Fruit fly (Drosophila melanogaster) whole organism, embryonic: ENCODE results near the gene FipoQ.
A peak's percentile ranks its signal among the peaks of the same experiment; 100 is the strongest.

Source experiments
- Abd-B ChIP-seq: fragments of 200-800 bp; sonication (Bioruptor generic); optimal IDR thresholded peaks from 2 replicates; lab custom pipeline; 2018; ENCODE audit warnings: missing biosample characterization, mild to moderate bottlenecking, missing genetic modification characterization, moderate library complexity
- CG10267 ChIP-seq: fragments of 200-800 bp; sonication (Bioruptor generic); optimal IDR thresholded peaks from 2 replicates; lab custom pipeline; 2018; ENCODE audit warnings: missing biosample characterization, mild to moderate bottlenecking, missing genetic modification characterization, moderate library complexity
- CG10979 ChIP-seq: fragments of 200-800 bp; sonication (Bioruptor generic); optimal IDR thresholded peaks from 2 replicates; lab custom pipeline; 2018; ENCODE audit warnings: missing biosample characterization, mild to moderate bottlenecking, missing genetic modification characterization, moderate library complexity
- CG11456 ChIP-seq: fragments of 200-800 bp; sonication (Bioruptor generic); IDR thresholded peaks from 3 replicates; pipeline ENCODE4 v1.3.6; 2022; ENCODE audit warnings: missing biosample characterization, missing genetic modification characterization
- CG14710 ChIP-seq: fragments of 200-800 bp; sonication (Bioruptor generic); optimal IDR thresholded peaks from 3 replicates; lab custom pipeline; 2019; ENCODE audit warnings: missing biosample characterization, mild to moderate bottlenecking, missing genetic modification characterization, moderate library complexity
- CG1529 ChIP-seq: fragments of 200-800 bp; sonication (Bioruptor generic); optimal IDR thresholded peaks from 3 replicates; lab custom pipeline; 2018; ENCODE audit warnings: missing biosample characterization, missing genetic modification characterization
- CG15479 ChIP-seq: fragments of 200-800 bp; sonication (Bioruptor generic); optimal IDR thresholded peaks from 3 replicates; lab custom pipeline; 2019; ENCODE audit warnings: missing biosample characterization, mild to moderate bottlenecking, missing genetic modification characterization, moderate library complexity
- CG1603 ChIP-seq: fragments of 200-800 bp; sonication (Bioruptor generic); optimal IDR thresholded peaks from 2 replicates; lab custom pipeline; 2019; ENCODE audit warnings: missing biosample characterization, mild to moderate bottlenecking, missing genetic modification characterization, moderate library complexity
- CG1647 ChIP-seq: fragments of 200-800 bp; sonication (Bioruptor generic); optimal IDR thresholded peaks from 3 replicates; lab custom pipeline; 2016; ENCODE audit warnings: missing biosample characterization, missing genetic modification characterization
- CG17361 ChIP-seq: fragments of 200-800 bp; sonication (Bioruptor generic); IDR thresholded peaks from 3 replicates; pipeline ENCODE4 v1.3.6; 2022; ENCODE audit warnings: missing biosample characterization, missing genetic modification characterization
- CG1832 ChIP-seq: fragments of 200-800 bp; sonication (Bioruptor generic); optimal IDR thresholded peaks from 2 replicates; lab custom pipeline; 2017; ENCODE audit warnings: missing biosample characterization, mild to moderate bottlenecking, missing genetic modification characterization, inconsistent platforms
- CG2712 ChIP-seq: fragments of 200-800 bp; optimal IDR thresholded peaks from 3 replicates; lab custom pipeline; 2019; ENCODE audit warnings: missing biosample characterization, mild to moderate bottlenecking, missing genetic modification characterization, moderate library complexity
- CG2889 ChIP-seq: fragments of 200-800 bp; sonication (Bioruptor generic); IDR thresholded peaks from 3 replicates; pipeline ENCODE4 v1.3.6; 2022; ENCODE audit warnings: missing biosample characterization, missing genetic modification characterization
- CG33213 ChIP-seq: fragments of 200-800 bp; sonication (Bioruptor generic); optimal IDR thresholded peaks from 3 replicates; lab custom pipeline; 2016; ENCODE audit warnings: missing biosample characterization, missing genetic modification characterization
- CG34224 ChIP-seq: fragments of 200-800 bp; sonication (Bioruptor generic); IDR thresholded peaks from 3 replicates; pipeline ENCODE4 v1.3.6; 2022; ENCODE audit warnings: missing biosample characterization, missing genetic modification characterization; ENCODE audit not compliant: partially characterized antibody
- CG43689 ChIP-seq: fragments of 200-800 bp; sonication (Bioruptor generic); IDR thresholded peaks from 2 replicates; pipeline ENCODE4 v1.3.6; 2022; ENCODE audit warnings: missing biosample characterization, missing genetic modification characterization
- CG4404 ChIP-seq: fragments of 200-800 bp; sonication (Bioruptor generic); IDR thresholded peaks from 2 replicates; pipeline ENCODE4 v1.3.6; 2022; ENCODE audit warnings: missing biosample characterization, missing genetic modification characterization
- CG6765 ChIP-seq: fragments of 200-800 bp; sonication (Bioruptor generic); optimal IDR thresholded peaks from 3 replicates; lab custom pipeline; 2017; ENCODE audit warnings: missing biosample characterization, mild to moderate bottlenecking, missing genetic modification characterization
- CG6854 ChIP-seq: fragments of 200-800 bp; sonication (Bioruptor generic); optimal IDR thresholded peaks from 3 replicates; lab custom pipeline; 2017; ENCODE audit warnings: missing biosample characterization, mild to moderate bottlenecking, missing genetic modification characterization
- CG7839 ChIP-seq: fragments of 200-800 bp; sonication (Bioruptor generic); optimal IDR thresholded peaks from 3 replicates; lab custom pipeline; 2018; ENCODE audit warnings: missing biosample characterization, mild to moderate bottlenecking, missing genetic modification characterization, moderate library complexity
- CG8359 ChIP-seq: fragments of 200-800 bp; sonication (Bioruptor generic); optimal IDR thresholded peaks from 2 replicates; lab custom pipeline; 2017; ENCODE audit warnings: missing biosample characterization, mild to moderate bottlenecking, missing genetic modification characterization, borderline replicate concordance
- CG9727 ChIP-seq: fragments of 200-800 bp; sonication (Bioruptor generic); optimal IDR thresholded peaks from 3 replicates; lab custom pipeline; 2017; ENCODE audit warnings: missing biosample characterization, mild to moderate bottlenecking, missing genetic modification characterization
- D ChIP-seq, 2 experiments: fragments of 200-800 bp in 1 of 2; fragments of >200 bp in 1 of 2; sonication (Bioruptor generic) in 1 of 2; optimal IDR thresholded peaks; 2 replicates in 1 of 2; 3 replicates in 1 of 2; lab custom pipeline; 2017; ENCODE audit warnings: mild to moderate bottlenecking in 1 of 2, missing biosample characterization in 1 of 2, missing genetic modification characterization in 1 of 2, missing genetic modification reagents in 1 of 2
- Doc3 ChIP-seq: fragments of 200-800 bp; sonication (Bioruptor generic); IDR thresholded peaks from 3 replicates; pipeline ENCODE4 v1.3.6; 2022; ENCODE audit warnings: missing biosample characterization, missing genetic modification characterization; ENCODE audit not compliant: partially characterized antibody
- Elba2 ChIP-seq: fragments of 200-800 bp; sonication (Bioruptor generic); optimal IDR thresholded peaks from 3 replicates; lab custom pipeline; 2016; ENCODE audit warnings: missing biosample characterization, missing genetic modification characterization
- Ets65A ChIP-seq: fragments of 200-800 bp; sonication (Bioruptor generic); peaks from one replicate; lab custom pipeline; 2016; ENCODE audit warnings: missing biosample characterization, missing genetic modification characterization
- Rx ChIP-seq: fragments of 200-800 bp; sonication (Bioruptor generic); IDR thresholded peaks from 2 replicates; pipeline ENCODE4 v1.3.6; 2022; ENCODE audit warnings: missing biosample characterization, missing genetic modification characterization
- ac ChIP-seq: fragments of 200-800 bp; sonication (Bioruptor generic); optimal IDR thresholded peaks from 3 replicates; lab custom pipeline; 2017; ENCODE audit warnings: missing biosample characterization, mild to moderate bottlenecking, missing genetic modification characterization
- bsh ChIP-seq, 2 experiments: fragments of 200-800 bp; sonication (Bioruptor generic); optimal IDR thresholded peaks; 2 replicates each; lab custom pipeline; 2017 to 2018; ENCODE audit warnings: mild to moderate bottlenecking in 2 of 2, missing biosample characterization in 2 of 2, missing genetic modification characterization in 2 of 2, moderate library complexity in 1 of 2
- cad ChIP-seq: fragments of >200 bp; optimal IDR thresholded peaks from 2 replicates; lab custom pipeline; 2017; ENCODE audit warnings: missing biosample characterization, missing genetic modification characterization
- ci ChIP-seq: fragments of 200-800 bp; sonication (Bioruptor generic); IDR thresholded peaks from 3 replicates; pipeline ENCODE4 v1.3.6; 2022; ENCODE audit warnings: missing biosample characterization, missing genetic modification characterization
- croc ChIP-seq: fragments of 200-800 bp; sonication (Bioruptor generic); conservative IDR thresholded peaks from 3 replicates; pipeline ENCODE4 v1.3.6; 2022; ENCODE audit warnings: missing biosample characterization, missing genetic modification characterization
- emc ChIP-seq: fragments of 200-800 bp; sonication (Bioruptor generic); optimal IDR thresholded peaks from 2 replicates; lab custom pipeline; 2016; ENCODE audit warnings: missing biosample characterization, missing genetic modification characterization
- grau ChIP-seq: fragments of 200-800 bp; optimal IDR thresholded peaks from 3 replicates; lab custom pipeline; 2019; ENCODE audit warnings: missing biosample characterization, mild to moderate bottlenecking, missing genetic modification characterization, moderate library complexity
- ham ChIP-seq: fragments of 200-800 bp; sonication (Bioruptor generic); IDR thresholded peaks from 2 replicates; pipeline ENCODE4 v1.3.6; 2022; ENCODE audit warnings: missing biosample characterization, missing genetic modification characterization
- phol ChIP-seq: fragments of 200-800 bp; sonication (Bioruptor generic); optimal IDR thresholded peaks from 3 replicates; lab custom pipeline; 2018; ENCODE audit warnings: missing biosample characterization, mild to moderate bottlenecking, missing genetic modification characterization, moderate library complexity
- prd ChIP-seq, 3 experiments: fragments of >200 bp in 2 of 3; fragments of 200-800 bp in 1 of 3; sonication (Bioruptor generic) in 1 of 3; optimal IDR thresholded peaks in 2 of 3; IDR thresholded peaks in 1 of 3; 2 replicates in 2 of 3; 3 replicates in 1 of 3; pipeline versions ENCODE4 v1.3.6 to Lab custom; 2017 to 2022; ENCODE audit warnings: missing biosample characterization in 1 of 3, missing genetic modification characterization in 1 of 3
- ranshi ChIP-seq: fragments of 200-800 bp; sonication (Bioruptor generic); IDR thresholded peaks from 2 replicates; pipeline ENCODE4 v1.3.6; 2022; ENCODE audit warnings: missing biosample characterization, missing genetic modification characterization
- shn ChIP-seq: fragments of 200-800 bp; sonication (Bioruptor generic); optimal IDR thresholded peaks from 3 replicates; lab custom pipeline; 2016; ENCODE audit warnings: missing biosample characterization, missing genetic modification characterization
- tin ChIP-seq: fragments of 200-800 bp; sonication (Bioruptor generic); optimal IDR thresholded peaks from 3 replicates; lab custom pipeline; 2016; ENCODE audit warnings: missing biosample characterization, missing genetic modification characterization
- twi ChIP-seq: fragments of 200-800 bp; optimal IDR thresholded peaks from 2 replicates; lab custom pipeline; 2019; ENCODE audit warnings: missing biosample characterization, mild to moderate bottlenecking, missing genetic modification characterization, moderate library complexity
- unpg ChIP-seq: fragments of 200-800 bp; sonication (Bioruptor generic); optimal IDR thresholded peaks from 3 replicates; lab custom pipeline; 2018; ENCODE audit warnings: missing biosample characterization, mild to moderate bottlenecking, missing genetic modification characterization, moderate library complexity
- zen ChIP-seq: fragments of 200-800 bp; sonication (Bioruptor generic); optimal IDR thresholded peaks from 3 replicates; lab custom pipeline; 2018; ENCODE audit warnings: missing biosample characterization, mild to moderate bottlenecking, missing genetic modification characterization, moderate library complexity

Gene FipoQ

DNA sequence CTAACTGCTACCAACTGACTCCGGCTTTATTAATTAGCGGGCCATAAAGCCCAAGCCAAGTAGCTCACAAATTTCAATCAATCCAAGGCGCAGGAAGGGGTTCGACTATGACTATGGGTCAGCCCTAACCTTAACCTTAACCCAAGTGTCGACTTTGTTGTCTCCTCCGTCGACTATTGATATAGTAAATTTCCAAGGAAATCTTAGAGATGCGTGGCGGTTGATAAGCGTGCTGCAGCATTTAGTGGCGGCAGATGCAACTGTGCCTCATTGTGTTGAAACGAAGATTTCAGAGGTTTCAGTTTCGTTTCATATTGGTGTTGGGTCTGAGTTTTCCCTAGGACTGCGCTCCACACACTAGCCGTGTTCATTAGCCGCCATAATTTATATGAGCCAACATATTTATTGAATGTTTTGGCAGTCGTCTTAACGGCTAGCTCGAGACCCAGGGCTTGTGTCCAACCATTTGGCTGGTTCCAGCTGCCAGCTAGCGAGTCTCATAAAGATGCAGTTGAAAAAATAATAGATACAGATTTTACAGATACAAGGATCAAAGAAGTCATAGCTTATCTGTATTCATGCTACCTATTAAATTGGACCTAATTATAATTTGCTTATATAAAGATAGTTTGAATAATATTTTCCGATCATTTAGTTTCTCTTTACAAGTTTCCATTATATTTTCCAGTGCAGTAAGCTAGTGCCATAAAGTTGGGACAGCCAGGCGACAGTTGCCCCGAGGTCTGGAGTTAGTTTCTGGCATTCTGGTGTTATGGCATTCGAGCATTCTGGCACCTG is 52.8 kb downstream of the FipoQ start (continued):
- TF ChIP-seq CG7839 (tag; lab: Kevin White, UChicago) (peak; percentile 10), CG1647 (GFP tag; lab: Kevin White, UChicago) (no peak), phol (peak; percentile 31), Abd-B (GFP tag; lab: Kevin White, UChicago) (peak; percentile 36), CG17361 (GFP tag; lab: Robert Waterston, UW) (0 out of 3 replicates have a peak, but pooled peaks have one; percentile 24), CG2712 (tag; lab: Kevin White, UChicago) (peak; percentile 38), grau (tag; lab: Kevin White, UChicago) (peak; percentile 23), croc (no peak), CG10267 (tag; lab: Kevin White, UChicago) (peak; percentile 26), CG14710 (tag; lab: Kevin White, UChicago) (peak; percentile 39), ham (no peak), CG1832 (GFP tag; lab: Kevin White, UChicago) (no peak), unpg (peak; percentile 2), ac (GFP tag; lab: Kevin White, UChicago) (peak; percentile 47), tin (no peak), bsh (GFP tag; optimal IDR thresholded peaks at IDR 0.05; lab: Kevin White, UChicago) (peak in 1 of 2 experiments; percentile 59), CG9727 (GFP tag; lab: Kevin White, UChicago) (peak; percentile 8)

DNA sequence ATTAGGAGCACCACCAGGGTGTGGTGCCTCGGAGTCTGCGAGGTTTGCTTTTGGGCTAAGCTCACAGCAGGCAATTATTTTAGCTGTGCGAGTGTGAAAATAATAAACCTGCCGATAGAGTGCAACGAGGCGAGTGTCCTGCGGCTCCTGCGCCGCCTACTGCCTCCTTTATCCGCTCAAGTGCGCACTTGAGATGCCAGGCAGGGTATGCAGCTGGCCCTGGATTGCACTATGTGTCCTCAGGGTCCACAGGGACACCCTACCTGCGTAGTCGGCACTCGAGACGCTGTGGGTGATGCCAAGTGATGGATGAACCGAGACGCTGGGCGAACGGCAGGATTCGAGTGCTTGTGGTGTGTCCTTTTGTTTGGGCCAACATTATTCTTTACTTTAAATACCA is 53.4 kb downstream of the FipoQ start:
- no peak for TF ChIP-seq CG1529
- TF ChIP-seq CG2889 (GFP tag; lab: Robert Waterston, UW): 0 out of 3 replicates have a peak, but pooled peaks have one; percentile 19
- no peak for TF ChIP-seq CG34224 (GFP tag; lab: Robert Waterston, UW)
- no peak for TF ChIP-seq CG10979
- TF ChIP-seq Elba2 (GFP tag; lab: Kevin White, UChicago): no peak
- TF ChIP-seq zen: peak; percentile 89
- peak; percentile 94 for TF ChIP-seq D (optimal IDR thresholded peaks at IDR 0.05; lab: Kevin White, UChicago)
- no peak for TF ChIP-seq D (GFP tag; optimal IDR thresholded peaks at IDR 0.05; lab: Kevin White, UChicago)
- TF ChIP-seq Doc3: no peak
- no peak for TF ChIP-seq CG1603 (tag; lab: Kevin White, UChicago)
- TF ChIP-seq Rx: no peak
- no peak for TF ChIP-seq emc (GFP tag; lab: Kevin White, UChicago)
- TF ChIP-seq ci (GFP tag; lab: Robert Waterston, UW): no peak
- TF ChIP-seq CG4404: no peak
- no peak for TF ChIP-seq CG43689 (GFP tag; lab: Robert Waterston, UW)
- peak; percentile 41 for TF ChIP-seq Ets65A (GFP tag; lab: Kevin White, UChicago)
- no peak for TF ChIP-seq CG33213 (GFP tag; lab: Kevin White, UChicago)
- no peak for TF ChIP-seq shn (GFP tag; lab: Kevin White, UChicago)
- TF ChIP-seq twi (tag; lab: Kevin White, UChicago): peak; percentile 87
- TF ChIP-seq prd (optimal IDR thresholded peaks at IDR 0.05; lab: Kevin White, UChicago): no peak
- TF ChIP-seq prd (GFP tag; IDR thresholded peaks at IDR 0.05; lab: Robert Waterston, UW): 0 out of 3 replicates have a peak, but pooled peaks have one; percentile 11
- TF ChIP-seq cad (GFP tag; lab: Kevin White, UChicago): peak; percentile 61
- TF ChIP-seq CG6765 (GFP tag; lab: Kevin White, UChicago): no peak
- no peak for TF ChIP-seq CG8359 (GFP tag; lab: Kevin White, UChicago)
- no peak for TF ChIP-seq CG6854 (GFP tag; lab: Kevin White, UChicago)
- TF ChIP-seq CG11456 (GFP tag; lab: Robert Waterston, UW): 0 out of 3 replicates have a peak, but pooled peaks have one; percentile 48
- no peak for TF ChIP-seq ranshi (GFP tag; lab: Robert Waterston, UW)
- TF ChIP-seq CG15479 (GFP tag; lab: Kevin White, UChicago): no peak
